Worm (Caenorhabditis elegans): Measurements from ENCODE around the gene F52F10.2.

F52F10.2 gene

DNA sequence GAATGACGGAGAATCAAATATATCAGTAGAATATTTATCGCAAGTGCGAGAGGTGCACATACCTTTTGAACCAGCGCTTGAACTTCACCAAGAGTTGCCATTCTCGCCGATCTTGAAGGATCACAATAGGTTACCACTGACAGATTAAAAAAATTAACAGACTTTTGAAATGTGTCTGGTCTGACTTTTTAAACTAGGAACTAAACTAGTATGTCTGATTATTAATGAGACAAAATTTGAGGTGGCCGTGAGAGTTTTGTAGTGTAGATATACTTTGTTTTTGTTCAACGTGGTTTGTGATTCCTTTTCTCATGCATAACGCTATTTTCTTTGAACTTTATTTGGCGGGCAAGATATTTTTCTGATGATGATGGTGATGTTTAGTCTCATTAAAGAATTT is 26.1 kb upstream of the F52F10.2 start, which contains the start of gene str-240:
Gene str-240, minus strand, starts transcription at position 101 of the 400 bp plus-strand sequence.
- TF ChIP-seq ztf-7 (tag; optimal IDR thresholded peaks at IDR 0.05) (no peak), skn-1 (tag; optimal IDR thresholded peaks at IDR 0.05) (no peak), hif-1 (tag; optimal IDR thresholded peaks at IDR 0.05) (no peak), zfp-3 (GFP tag; conservative IDR thresholded peaks at IDR 0.05) (no peak), spr-3 (GFP tag; optimal IDR thresholded peaks at IDR 0.05) (no peak), ceh-82 (tag; optimal IDR thresholded peaks at IDR 0.05) (no peak), pha-4 (GFP tag; IDR thresholded peaks at IDR 0.05) (no peak), pha-4 (tag; optimal IDR thresholded peaks at IDR 0.05) (no peak)

DNA sequence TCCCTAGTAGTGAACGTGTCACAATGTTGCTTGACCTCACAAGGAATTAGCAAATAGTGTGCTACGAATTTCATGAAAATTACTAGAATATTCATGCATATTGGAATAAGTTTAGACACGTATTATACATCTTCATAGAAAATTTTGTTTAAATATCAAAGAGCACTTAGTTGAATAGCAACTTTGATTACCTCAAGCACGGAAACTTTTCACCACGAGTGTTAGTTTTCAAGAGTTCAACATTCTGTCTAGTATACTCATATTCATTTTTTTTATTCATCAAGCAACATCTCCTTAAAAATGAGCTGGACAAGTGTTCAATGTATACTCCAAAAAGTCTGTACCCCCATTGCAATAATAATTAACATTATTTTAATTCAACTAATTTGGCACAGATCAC is 25.5 kb upstream of the F52F10.2 start, which contains the start of gene str-243:
Gene str-243, plus strand, starts transcription at position 301 of the 400 bp plus-strand sequence.
- TF ChIP-seq spr-3 (GFP tag; optimal IDR thresholded peaks at IDR 0.05) (no peak), gei-8 (GFP tag; optimal IDR thresholded peaks at IDR 0.05) (no peak), snpc-4 (tag; optimal IDR thresholded peaks at IDR 0.05) (no peak), hlh-11 (tag; optimal IDR thresholded peaks at IDR 0.05) (no peak)

DNA sequence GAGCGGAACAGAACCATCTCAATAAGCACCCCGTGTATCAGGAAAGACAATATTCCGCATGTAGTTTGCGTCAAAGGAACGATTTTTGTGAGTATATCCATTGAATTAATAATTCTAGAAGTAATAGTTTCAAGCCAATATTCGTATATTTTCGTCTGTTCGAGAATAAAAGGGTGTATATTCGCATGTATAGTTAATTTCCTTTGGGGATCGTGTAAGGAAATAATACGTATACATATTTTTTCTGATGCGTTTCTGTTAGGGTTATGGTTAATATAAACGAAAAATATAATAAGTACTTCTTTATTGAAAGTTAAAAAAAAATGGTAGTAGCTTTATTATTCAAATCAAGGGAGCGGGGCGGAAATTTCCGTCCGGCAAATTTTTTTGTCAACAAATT is 20.0 kb upstream of the F52F10.2 start, which contains the start of gene str-236:
Gene str-236, minus strand, starts transcription at position 101 of the 400 bp plus-strand sequence.
- TF ChIP-seq zip-2 (tag; optimal IDR thresholded peaks at IDR 0.05) (no peak), ama-1 (optimal IDR thresholded peaks at IDR 0.05) (no peak), unc-39 (tag; optimal IDR thresholded peaks at IDR 0.05) (no peak), ceh-82 (tag; optimal IDR thresholded peaks at IDR 0.05) (no peak), T26A8.4 (GFP tag; IDR thresholded peaks at IDR 0.05) (no peak), ZK337.2 (GFP tag; IDR thresholded peaks at IDR 0.05) (no peak), dve-1 (tag; optimal IDR thresholded peaks at IDR 0.05; ENCODE audit: insufficient read depth) (no peak), aly-2 (tag; optimal IDR thresholded peaks at IDR 0.05) (no peak), ceh-32 (tag; optimal IDR thresholded peaks at IDR 0.05; ENCODE audit: poor library complexity) (no peak)

DNA sequence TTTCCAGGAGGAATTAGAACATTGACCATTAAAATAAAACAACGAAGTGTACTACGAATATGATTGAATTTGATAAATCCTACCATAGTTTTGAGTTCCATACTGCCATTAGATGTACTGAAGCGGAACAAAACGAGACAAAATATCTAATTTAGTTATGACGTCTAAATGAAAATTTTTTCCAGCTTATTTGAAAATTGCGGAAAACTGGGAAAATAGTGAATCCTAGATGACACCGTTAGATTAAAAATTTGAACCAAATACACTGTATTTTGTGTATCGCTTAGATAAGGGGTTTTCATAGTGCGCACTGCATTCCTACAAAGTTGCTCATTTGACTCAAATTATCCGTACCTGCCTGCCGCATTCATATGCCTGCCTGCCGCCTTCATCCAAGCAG is 16.8 kb upstream of the F52F10.2 start, which contains the start of gene K02H11.4:
Gene K02H11.4, minus strand, starts transcription at position 101 of the 400 bp plus-strand sequence.
- TF ChIP-seq lin-29 (GFP tag; IDR thresholded peaks at IDR 0.05) (no peak), arid-1 (GFP tag; conservative IDR thresholded peaks at IDR 0.05) (no peak), ceh-20 (GFP tag; IDR thresholded peaks at IDR 0.05) (no peak), R02D3.7 (tag; optimal IDR thresholded peaks at IDR 0.05) (no peak), set-16 (GFP tag; IDR thresholded peaks at IDR 0.05) (no peak), ztf-7 (tag; optimal IDR thresholded peaks at IDR 0.05) (no peak), nhr-25 (tag; optimal IDR thresholded peaks at IDR 0.05; ENCODE audit: borderline replicate concordance, insufficient read depth) (no peak), Y75B8A.6 (GFP tag; IDR thresholded peaks at IDR 0.05) (no peak), zfp-3 (GFP tag; conservative IDR thresholded peaks at IDR 0.05) (no peak), pqm-1 (tag; optimal IDR thresholded peaks at IDR 0.05) (no peak), hif-1 (tag; optimal IDR thresholded peaks at IDR 0.05) (no peak), dpl-1 (GFP tag; optimal IDR thresholded peaks at IDR 0.05) (no peak), spr-1 (tag; optimal IDR thresholded peaks at IDR 0.05) (no peak), egl-43 (GFP tag; IDR thresholded peaks at IDR 0.05) (no peak), nhr-237 (tag; optimal IDR thresholded peaks at IDR 0.05) (no peak), nhr-102 (tag; optimal IDR thresholded peaks at IDR 0.05) (no peak), ces-1 (GFP tag; optimal IDR thresholded peaks at IDR 0.05) (no peak), madf-9 (GFP tag; conservative IDR thresholded peaks at IDR 0.05) (no peak), hlh-30 (tag; optimal IDR thresholded peaks at IDR 0.05; ENCODE audit: insufficient read depth) (no peak), fos-1 (tag; optimal IDR thresholded peaks at IDR 0.05) (no peak)
